Worm (Caenorhabditis elegans) whole organism, young adult: Measurements from ENCODE around the gene lips-17.

ENCODE experiments used
- let-607 ChIP-seq, 2 experiments: fragments of 200-800 bp in 1 of 2; sonication (Bioruptor generic) in 1 of 2; sonication (generic microtip) in 1 of 2; optimal IDR thresholded peaks; 2 replicates each; lab custom pipeline; 2016 to 2018; ENCODE audit warnings: mild to moderate bottlenecking in 2 of 2, missing compliant biosample characterization in 2 of 2, missing genetic modification characterization in 2 of 2, moderate library complexity in 2 of 2, missing genotype in 1 of 2
- pha-4 ChIP-seq: fragments of 150-350 bp; sonication (generic microtip); optimal IDR thresholded peaks from 2 replicates; lab custom pipeline; 2014; ENCODE audit warnings: missing biosample characterization, missing genetic modification reagents, missing genetic modification characterization
- somi-1 ChIP-seq: fragments of 200-800 bp; sonication (Bioruptor generic); optimal IDR thresholded peaks from 2 replicates; lab custom pipeline; 2018; ENCODE audit warnings: mild to moderate bottlenecking, missing genetic modification characterization, missing compliant biosample characterization

DNA sequence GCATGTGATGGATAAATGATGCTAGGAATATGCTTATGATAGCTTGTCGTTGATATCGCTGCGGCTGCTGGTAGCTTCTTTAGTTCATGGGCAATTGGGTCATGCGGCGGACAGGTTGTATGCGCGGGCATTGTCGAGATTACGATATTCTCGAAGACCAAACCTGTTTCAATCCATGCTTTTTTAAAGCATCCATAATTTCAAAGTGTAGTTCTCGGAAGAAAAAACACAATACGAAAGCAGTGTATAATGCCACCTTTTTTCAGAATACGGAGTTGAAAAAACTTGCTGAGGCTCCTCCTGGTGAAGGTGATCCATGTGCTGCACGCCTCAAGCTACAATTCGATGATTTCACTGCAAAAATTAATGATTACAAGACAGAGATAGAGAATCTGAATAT, 2.7 kb upstream of the lips-17 start, which contains the start of gene osm-8:
- TF ChIP-seq let-607 (tag; optimal IDR thresholded peaks at IDR 0.05; lab: Kevin White, UChicago) (no peak), somi-1 (GFP tag; lab: Kevin White, UChicago) (no peak), pha-4 (tag; lab: Kevin White, UChicago) (no peak)
